Worm (Caenorhabditis elegans): Measurements from ENCODE around the gene sra-37.

sra-37 gene

DNA sequence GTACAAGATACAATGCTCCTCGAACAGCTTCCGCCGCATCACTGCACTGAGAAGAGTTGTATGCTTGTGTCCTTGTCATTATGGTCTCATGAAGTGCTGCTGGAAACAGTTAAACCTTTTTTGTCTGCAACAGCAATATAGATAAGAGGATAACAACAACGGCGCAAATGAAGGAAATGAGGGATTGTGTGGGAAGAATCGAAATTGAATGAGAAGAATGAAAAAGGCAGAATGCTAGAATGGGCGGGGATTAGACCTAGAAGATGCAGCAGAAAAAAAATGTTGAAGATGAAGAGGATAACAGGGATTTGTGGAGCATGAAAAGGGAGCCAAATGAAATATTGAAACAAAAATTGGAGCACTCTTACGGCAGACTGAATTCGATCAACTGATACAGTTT lies at the start of gene sra-37:
Gene sra-37 (minus strand): TSS at position 101 of the 400 bp plus-strand sequence.
- TF ChIP-seq unc-62 (GFP tag; optimal IDR thresholded peaks at IDR 0.05) = no peak

DNA sequence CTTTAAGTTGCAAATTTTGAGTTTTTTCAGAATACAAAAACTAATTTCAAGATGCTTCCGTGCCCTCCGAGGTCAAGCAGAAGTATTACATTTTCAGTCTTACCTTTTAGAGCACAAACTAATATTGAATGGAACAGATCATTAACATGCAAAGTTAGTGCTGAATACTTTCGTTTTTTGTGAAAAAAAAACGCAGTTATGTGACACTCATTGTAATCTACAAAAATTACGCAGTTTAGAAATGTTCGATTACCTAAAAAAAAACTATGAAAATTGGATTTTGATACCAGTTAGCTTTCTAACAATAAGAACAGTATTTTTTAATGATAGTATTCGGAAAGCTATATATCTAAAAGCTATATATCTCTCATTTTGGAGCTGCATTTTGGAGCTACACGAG lies 48.7 kb upstream of the sra-37 start:
- no peak for TF ChIP-seq unc-62 (GFP tag; optimal IDR thresholded peaks at IDR 0.05)

DNA sequence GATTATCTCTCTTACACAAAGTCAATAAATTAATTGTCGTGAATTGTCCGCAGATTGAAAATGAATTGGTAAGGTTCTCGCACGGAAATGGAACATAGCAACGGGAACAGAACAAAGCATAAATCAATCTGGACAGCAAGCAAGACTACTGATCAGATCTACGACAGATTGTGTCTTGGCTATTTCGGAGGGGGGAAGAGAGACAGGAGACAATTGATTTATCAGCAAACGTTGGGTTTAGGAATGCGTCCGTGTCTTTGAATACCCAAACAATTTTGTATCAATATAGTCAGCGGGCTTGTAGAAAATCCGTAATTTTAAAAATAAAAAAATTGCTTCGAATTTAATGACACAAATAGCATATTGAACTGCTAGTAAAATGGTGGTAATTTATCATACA lies 48.1 kb upstream of the sra-37 start:
- no peak for TF ChIP-seq unc-62 (GFP tag; optimal IDR thresholded peaks at IDR 0.05)

DNA sequence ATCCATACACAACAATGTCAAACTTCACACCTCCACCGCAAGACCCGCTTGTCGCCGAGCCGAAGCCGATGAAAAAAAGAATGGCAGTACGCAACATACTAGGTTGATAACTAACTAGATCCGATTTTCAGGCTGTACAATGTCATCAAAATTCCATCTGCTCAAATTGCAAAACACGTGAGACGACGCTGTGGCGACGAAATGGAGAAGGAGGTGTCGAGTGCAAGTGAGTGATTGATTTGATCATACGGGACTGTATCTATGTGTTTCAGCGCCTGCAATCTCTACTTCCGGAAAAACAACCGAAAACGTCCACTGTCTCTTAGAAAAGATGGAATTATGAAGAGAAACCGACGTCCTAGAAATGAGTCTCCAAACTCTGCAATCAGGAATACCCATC lies 47.1 kb upstream of the sra-37 start:
- no peak for TF ChIP-seq unc-62 (GFP tag; optimal IDR thresholded peaks at IDR 0.05)

DNA sequence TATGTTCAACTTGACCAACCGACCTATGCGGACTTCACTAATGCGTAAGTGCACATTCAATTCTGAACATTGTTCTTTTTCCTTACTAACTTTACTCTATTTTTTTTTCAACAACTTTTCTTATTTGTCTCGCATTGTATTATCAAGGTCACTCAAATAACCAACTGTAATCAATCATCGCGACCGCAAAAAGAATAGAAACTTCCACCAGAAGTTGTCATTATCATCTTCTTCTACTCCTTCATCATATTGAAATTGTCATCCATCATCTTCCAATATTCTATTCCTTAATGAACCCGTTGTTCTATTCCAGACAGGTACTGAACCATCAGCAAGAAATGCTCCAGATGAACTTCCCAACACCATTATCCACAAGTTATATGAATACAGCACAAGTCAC lies 46.2 kb upstream of the sra-37 start:
- no peak for TF ChIP-seq unc-62 (GFP tag; optimal IDR thresholded peaks at IDR 0.05)

DNA sequence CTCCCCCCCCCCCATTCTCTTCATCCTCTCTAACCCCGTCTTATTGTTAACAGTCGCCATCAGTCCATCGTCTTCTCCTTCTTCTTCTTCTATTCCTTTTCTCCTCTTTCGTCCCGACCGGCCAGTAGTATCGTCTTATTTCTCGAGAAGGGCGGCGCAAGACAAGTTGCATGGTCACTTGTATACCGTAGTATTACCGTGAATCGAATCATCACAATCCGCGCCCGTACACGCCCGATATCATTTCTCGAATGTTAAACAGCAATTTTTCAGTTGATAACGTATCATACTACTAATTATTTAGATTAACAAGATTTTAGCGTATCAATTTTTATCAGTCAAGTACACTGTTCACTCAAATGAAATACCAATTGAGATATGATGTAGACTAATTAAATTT lies 44.8 kb upstream of the sra-37 start:
- TF ChIP-seq unc-62 (GFP tag; optimal IDR thresholded peaks at IDR 0.05) = no peak

DNA sequence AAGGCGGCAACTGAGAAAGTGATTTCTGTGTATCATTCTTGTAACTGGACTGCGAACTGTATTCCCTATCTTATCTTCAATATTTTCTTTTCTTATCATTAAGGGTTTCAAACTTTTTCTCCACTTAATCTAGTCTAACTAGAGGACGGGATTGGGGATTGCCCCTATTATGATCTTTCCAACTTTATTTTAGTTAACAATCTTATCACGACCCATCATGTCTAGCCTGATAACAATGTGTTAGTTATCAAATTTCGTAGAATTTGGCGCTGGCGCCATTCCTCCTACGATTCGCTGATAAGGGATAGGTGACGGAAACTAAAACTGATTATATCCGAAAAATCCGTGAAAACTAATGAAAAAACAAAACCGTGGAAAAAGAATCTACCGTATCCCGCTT lies 44.2 kb upstream of the sra-37 start:
- TF ChIP-seq unc-62 (GFP tag; optimal IDR thresholded peaks at IDR 0.05) = no peak

DNA sequence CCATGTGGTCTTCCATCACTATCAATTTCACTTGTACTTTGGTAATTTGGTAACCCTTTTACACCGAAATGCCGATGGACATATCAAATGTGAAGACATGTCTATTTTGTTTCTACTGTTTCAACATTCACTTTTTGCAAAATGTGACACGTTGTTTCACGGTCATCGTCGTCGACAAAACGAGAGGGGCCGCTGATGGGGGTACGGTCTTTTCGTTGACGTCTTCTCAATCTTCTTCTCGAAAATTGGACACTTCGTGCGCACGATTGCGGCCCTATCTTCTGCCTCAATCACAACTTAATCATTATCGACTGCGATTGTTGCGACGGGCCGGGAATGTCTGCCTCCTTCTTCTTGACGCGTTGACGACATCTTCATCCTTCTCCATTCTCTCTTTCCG lies 43.6 kb upstream of the sra-37 start:
- no peak for TF ChIP-seq unc-62 (GFP tag; optimal IDR thresholded peaks at IDR 0.05)

DNA sequence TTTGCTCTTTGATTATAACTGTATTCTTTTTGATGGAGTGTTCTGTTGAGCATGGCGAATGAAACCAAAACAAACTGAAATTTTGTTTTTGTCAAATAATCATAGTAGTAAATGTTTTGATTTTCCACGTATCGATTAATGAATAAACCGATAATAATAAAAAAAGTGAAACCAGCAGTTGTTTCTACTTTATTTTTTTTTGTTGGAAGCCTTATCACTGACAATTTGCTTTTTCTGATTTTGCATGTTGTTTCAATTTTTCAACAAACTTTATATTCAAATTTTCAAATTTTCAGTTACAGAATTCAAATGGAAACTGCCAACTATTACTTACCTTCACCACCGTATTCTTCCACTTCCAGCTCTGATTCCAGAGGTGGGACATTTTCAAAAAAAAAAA lies 41.4 kb upstream of the sra-37 start, which contains the start of gene elt-3:
Gene elt-3 (plus strand): TSS at position 301 of the 400 bp plus-strand sequence.
- no peak for TF ChIP-seq unc-62 (GFP tag; optimal IDR thresholded peaks at IDR 0.05)

DNA sequence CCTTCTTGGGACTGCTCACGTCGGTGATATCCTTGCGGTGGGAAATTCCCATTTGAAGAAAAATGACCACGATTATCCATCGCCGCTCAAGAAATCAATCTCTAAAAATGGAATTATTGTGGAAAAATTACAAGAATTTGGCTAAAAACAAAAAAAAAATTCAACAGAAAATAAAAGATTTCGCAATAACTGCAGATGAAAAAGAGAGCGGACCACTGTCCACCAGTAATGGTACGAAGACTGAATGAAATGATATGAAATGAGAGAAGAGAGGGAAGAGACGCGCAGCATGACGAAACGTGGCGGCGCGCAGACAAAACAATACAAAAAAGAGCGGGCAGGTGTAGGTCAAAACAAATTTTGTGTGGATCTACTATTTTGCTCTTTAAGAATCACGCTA lies 36.4 kb upstream of the sra-37 start, which contains the start of gene meg-1:
Gene meg-1 (minus strand): TSS at position 101 of the 400 bp plus-strand sequence.
- TF ChIP-seq unc-62 (GFP tag; optimal IDR thresholded peaks at IDR 0.05) = no peak

DNA sequence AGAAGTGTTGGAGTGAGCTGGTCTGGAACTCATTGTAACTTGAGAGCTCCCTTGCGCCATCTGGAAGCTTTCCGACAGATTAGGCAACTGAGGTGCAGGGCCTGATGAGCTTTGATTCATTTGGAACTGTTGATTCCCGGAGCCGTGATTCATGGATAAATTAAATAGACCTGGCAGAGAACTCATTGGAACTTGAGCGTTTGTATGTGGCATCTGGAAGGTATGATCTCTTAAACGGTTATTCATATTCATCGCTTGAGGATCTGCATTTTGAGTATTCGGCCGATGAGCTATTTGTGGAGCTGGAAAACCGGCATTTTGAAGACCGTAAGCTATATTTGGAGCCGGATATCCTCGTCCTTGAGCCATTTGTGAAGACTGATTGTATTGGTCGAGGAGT lies 35.4 kb upstream of the sra-37 start:
- no peak for TF ChIP-seq unc-62 (GFP tag; optimal IDR thresholded peaks at IDR 0.05)

DNA sequence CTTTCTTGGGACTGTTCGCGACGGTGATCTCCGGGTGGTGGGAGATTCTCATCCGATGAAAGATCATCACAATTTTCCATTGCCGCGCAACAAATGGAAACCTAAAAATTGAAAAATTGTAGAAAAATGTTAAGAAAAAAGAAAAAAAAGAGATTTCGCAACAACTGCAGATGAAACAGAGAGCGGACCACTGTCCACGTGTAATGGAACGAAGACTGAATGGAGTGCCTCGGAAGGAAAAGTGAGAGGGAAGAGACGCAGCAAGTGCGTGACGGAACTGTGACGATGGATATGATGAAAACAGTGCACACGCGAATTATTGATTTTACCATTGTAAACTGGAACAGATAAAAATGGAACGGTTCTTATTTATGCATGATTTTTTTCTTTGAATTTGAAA lies 32.9 kb upstream of the sra-37 start, which contains the start of gene meg-2:
Gene meg-2 (minus strand): TSS at position 101 of the 400 bp plus-strand sequence.
- TF ChIP-seq unc-62 (GFP tag; optimal IDR thresholded peaks at IDR 0.05) = no peak

DNA sequence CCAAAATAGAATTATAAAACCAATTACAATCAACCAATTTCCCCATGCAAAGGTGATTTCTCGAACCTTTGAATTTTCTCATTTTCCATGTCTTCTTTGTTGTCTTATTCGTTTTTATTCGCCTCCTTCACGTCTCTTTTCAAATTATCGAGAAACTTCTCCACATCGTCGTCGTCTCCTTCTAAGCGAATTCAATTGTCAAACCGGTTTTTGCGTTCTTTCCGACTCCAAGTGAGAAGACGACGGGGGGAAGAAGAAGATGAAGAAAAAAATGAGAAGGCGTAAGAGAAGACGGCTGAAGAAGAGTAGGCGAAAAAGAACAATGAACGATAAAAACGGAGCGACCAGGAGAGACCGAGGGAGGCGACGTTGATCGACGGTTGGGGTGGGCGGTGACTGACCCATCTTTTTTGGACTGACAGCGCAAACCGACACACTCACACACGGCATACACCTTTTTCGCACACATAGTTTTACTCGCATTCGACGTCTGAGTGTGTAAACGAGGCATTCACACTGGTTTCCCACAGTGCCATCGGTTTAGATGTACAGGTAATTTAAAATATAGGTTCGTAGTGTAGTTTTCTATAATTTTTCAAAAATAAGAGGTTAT lies 27.3 kb upstream of the sra-37 start:
- TF ChIP-seq unc-62 (GFP tag; optimal IDR thresholded peaks at IDR 0.05) = no peak

DNA sequence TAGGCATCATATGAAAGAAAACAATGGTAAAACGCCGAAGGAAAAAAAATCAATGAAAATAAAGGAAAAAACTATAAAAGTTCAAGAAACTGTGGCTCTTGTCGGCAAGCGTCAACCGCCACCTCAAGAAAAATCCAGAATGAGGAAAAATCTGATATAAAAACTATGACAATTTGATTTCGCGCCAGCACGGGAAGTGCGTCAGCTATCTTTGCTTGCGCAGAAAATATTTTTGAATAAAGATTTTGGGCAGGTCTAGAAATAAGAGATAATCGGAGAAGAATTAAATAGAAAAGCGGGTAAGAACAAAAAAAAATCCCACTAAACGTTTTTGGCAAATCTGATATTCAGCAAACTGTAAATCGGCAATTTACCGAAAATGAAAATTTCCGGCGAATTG lies 25.0 kb upstream of the sra-37 start:
- TF ChIP-seq unc-62 (GFP tag; optimal IDR thresholded peaks at IDR 0.05) = no peak

DNA sequence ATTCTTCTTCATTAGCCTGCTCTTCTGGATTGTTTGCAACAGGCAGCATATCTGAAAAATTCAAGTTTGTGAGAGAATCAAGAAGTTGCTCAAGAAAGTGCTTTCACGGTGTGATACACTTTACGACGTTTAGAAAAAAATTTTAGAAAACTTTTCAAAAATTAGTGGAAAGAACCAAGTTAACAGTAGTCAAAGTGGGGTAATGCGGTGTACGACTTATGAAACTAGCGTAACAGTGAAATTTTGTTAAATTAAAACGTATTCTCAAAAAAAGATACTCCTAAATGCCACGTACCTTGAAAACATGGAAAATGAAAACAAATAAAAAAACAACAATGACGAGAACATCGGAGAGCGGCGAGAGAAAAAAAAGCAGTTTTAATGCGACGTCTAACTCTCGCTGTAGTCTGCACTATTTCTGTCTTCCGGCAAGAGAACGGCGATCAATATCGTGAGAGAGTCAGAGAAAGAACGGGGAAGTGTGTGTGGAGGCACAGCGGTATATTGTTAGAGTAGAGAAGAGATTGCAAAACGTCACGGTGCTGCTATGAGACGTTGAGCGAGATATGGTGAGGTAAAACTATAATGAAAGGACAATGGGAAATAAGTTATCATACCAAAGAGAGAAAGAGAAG lies 24.1 kb upstream of the sra-37 start, which contains the start of gene ekl-5:
Gene ekl-5 (minus strand): TSS at position 51 of the 635 bp plus-strand sequence.
- TF ChIP-seq unc-62 (GFP tag; optimal IDR thresholded peaks at IDR 0.05) = no peak

DNA sequence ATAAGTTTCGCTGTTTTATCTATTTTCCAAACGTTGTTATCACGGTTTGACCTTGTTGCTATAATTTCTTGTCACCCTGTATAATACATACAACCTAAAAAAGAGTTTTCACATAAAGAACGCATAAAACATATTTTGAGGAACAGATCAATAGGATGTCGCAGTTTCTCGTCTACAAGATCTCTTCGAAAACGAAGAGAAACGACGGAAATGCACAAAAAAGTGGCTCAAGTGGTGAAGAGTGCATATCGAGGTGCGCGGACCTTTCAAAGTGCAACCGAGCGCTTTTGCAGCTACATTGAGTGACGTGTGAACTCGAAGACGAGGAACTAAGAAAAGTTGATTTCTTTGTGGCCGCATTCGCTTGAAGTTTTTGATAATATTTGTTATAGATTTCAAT lies 21.1 kb upstream of the sra-37 start, which contains the start of gene Y26E6A.2:
Gene Y26E6A.2 (minus strand): TSS at position 101 of the 400 bp plus-strand sequence.
- TF ChIP-seq unc-62 (GFP tag; optimal IDR thresholded peaks at IDR 0.05) = no peak

DNA sequence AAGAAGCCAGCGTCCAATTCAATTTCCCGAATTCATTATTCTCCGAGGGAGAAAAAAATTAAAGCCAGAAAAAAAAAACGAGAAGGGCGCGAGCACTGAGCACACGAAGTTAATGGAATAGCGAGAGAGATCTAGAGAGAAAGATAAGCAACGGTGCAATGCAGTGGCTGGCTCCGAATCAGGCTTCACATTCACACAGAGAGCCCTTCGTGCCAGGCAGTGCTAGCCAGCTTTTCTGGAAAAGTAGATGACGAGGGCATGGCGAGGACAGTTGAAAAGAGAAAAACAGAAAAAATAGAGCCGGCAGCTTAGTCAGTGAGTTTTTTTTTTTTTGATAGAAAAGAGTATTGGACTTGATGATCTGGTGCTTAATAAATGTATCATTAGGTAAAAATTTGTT lies 20.5 kb upstream of the sra-37 start:
- no peak for TF ChIP-seq unc-62 (GFP tag; optimal IDR thresholded peaks at IDR 0.05)

All from whole organism, dauer.